Fruit fly (Drosophila melanogaster): ENCODE results near the gene CG3719.

The CG3719 gene

DNA sequence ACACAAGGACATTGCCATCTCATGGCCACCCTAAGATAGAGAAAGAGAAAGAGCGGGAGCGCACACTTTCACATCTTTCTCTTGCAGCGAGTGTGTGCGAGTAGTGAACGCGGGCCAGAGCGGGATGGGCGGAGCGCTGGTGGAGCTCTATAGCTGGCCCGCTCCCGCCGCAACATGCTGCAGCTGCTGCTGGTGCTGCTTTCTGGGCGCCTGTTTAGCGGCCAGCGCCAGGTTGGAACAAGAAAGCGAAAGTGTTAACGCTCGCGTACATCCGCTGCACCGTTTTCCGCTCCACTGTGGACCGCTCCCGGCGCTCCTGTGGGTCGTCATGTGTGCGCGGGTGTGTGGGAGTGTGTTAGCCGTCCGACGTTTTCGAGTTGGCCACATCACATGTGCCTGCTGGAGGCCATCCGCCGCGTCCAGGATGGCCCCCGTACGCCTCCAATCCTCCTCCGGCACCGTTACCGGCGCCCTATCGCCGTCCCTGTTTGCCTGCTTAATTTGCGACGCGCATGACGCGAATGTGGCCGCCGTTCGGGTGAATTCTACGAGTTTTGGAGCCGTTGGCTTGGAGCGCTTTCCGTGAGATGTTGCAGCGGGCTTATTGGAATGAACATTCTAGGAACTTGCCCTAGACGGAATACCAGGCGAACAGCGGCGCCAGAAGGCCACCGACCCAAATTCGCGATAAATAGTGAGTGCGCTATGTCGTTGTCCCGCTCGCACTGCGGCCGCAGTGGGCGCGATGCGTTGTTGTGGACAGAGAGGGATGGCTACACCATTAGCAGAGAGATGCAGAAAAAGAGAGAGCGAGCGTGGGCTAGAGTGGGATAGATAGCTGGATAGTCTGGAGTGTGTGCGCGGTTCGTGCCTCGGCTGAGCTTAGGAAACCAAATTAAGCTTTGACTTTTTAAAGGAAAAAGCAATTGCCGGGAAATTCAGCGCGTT is 19.1 kb upstream of the CG3719 start (continued):
- TF ChIP-seq Hr78 (GFP tag; optimal IDR thresholded peaks at IDR 0.05) (no peak), Ptx1 (GFP tag; IDR thresholded peaks at IDR 0.05) (no peak), Gsc (GFP tag; IDR thresholded peaks at IDR 0.05) (no peak), sc (optimal IDR thresholded peaks at IDR 0.05) (no peak), sc (GFP tag; optimal IDR thresholded peaks at IDR 0.05) (no peak), CG10431 (GFP tag; optimal IDR thresholded peaks at IDR 0.05) (peak; percentile 81), CG7745 (tag; optimal IDR thresholded peaks at IDR 0.05) (no peak), CG3847 (GFP tag; IDR thresholded peaks at IDR 0.05) (no peak), dmrt99B (tag; optimal IDR thresholded peaks at IDR 0.05) (peak; percentile 26), lab (GFP tag; optimal IDR thresholded peaks at IDR 0.05) (peak; percentile 24), ro (GFP tag; IDR thresholded peaks at IDR 0.05) (no peak), hb (GFP tag; IDR thresholded peaks at IDR 0.05; ENCODE audit: partially characterized antibody) (no peak), kay (GFP tag; optimal IDR thresholded peaks at IDR 0.05) (no peak), slbo (GFP tag; IDR thresholded peaks at IDR 0.05) (no peak), abd-A (tag; optimal IDR thresholded peaks at IDR 0.05) (peak; percentile 73), CG10959 (GFP tag; IDR thresholded peaks at IDR 0.05) (no peak), tx (GFP tag; optimal IDR thresholded peaks at IDR 0.05) (no peak), Dll (GFP tag; IDR thresholded peaks at IDR 0.05; ENCODE audit: partially characterized antibody) (0 out of 4 replicates have a peak, but pooled peaks have one; percentile 27), Meics (GFP tag; optimal IDR thresholded peaks at IDR 0.05) (no peak), CG7372 (GFP tag; IDR thresholded peaks at IDR 0.05) (no peak), NfI (GFP tag; optimal IDR thresholded peaks at IDR 0.05) (no peak), CG16779 (GFP tag; IDR thresholded peaks at IDR 0.05) (no peak), Aef1 (GFP tag; IDR thresholded peaks at IDR 0.05) (no peak), CG11560 (tag; IDR thresholded peaks at IDR 0.05) (no peak), CG32767 (GFP tag; IDR thresholded peaks at IDR 0.05) (no peak; the same call in 1 of the 2 replicates), CG17912 (GFP tag; optimal IDR thresholded peaks at IDR 0.05) (peak; percentile 4), sna (GFP tag; IDR thresholded peaks at IDR 0.05; ENCODE audit: partially characterized antibody) (peak; percentile 52), eve (GFP tag; optimal IDR thresholded peaks at IDR 0.05) (no peak), pb (GFP tag; optimal IDR thresholded peaks at IDR 0.05) (no peak), nom (GFP tag; optimal IDR thresholded peaks at IDR 0.05) (peak; percentile 7), sim (GFP tag; IDR thresholded peaks at IDR 0.05) (no peak), sd (tag; optimal IDR thresholded peaks at IDR 0.05) (peak; percentile 83), disco-r (GFP tag; optimal IDR thresholded peaks at IDR 0.05) (no peak), Neu2 (GFP tag; optimal IDR thresholded peaks at IDR 0.05; ENCODE audit: borderline replicate concordance) (no peak), CG18599 (GFP tag; optimal IDR thresholded peaks at IDR 0.05) (peak; percentile 58), p53 (GFP tag; optimal IDR thresholded peaks at IDR 0.05) (no peak), pita (GFP tag; optimal IDR thresholded peaks at IDR 0.05) (peak; percentile 60), dpn (GFP tag; optimal IDR thresholded peaks at IDR 0.05) (peak in 1 of 2 experiments; percentile 13), Doc3 (GFP tag; IDR thresholded peaks at IDR 0.05; ENCODE audit: partially characterized antibody) (no peak), E2f2 (GFP tag; IDR thresholded peaks at IDR 0.05) (peak; percentile 85), CG15514 (GFP tag; optimal IDR thresholded peaks at IDR 0.05) (peak; percentile 69), Dad (GFP tag; optimal IDR thresholded peaks at IDR 0.05) (peak; percentile 3), CG3726 (GFP tag; IDR thresholded peaks at IDR 0.05) (no peak), emc (GFP tag; optimal IDR thresholded peaks at IDR 0.05) (no peak), MBD-R2 (GFP tag; IDR thresholded peaks at IDR 0.05) (peak; percentile 26; the same call in 1 of the 2 replicates), Hmr (GFP tag; optimal IDR thresholded peaks at IDR 0.05) (peak; percentile 77), CTCF (GFP tag; optimal IDR thresholded peaks at IDR 0.05) (peak; percentile 60), Fer2 (tag; optimal IDR thresholded peaks at IDR 0.05) (no peak), Stat92E (GFP tag; optimal IDR thresholded peaks at IDR 0.05) (no peak)

Measured in whole organism, embryonic.